Fruit fly (Drosophila melanogaster) whole organism, wandering third instar larva: ENCODE measurements around the gene CG12729.

Experiments used
- OdsH ChIP-seq: fragments of 200-800 bp; sonication (Bioruptor generic); optimal IDR thresholded peaks from 2 replicates; lab custom pipeline; 2016; ENCODE audit warnings: missing biosample characterization, mild to moderate bottlenecking, missing genetic modification characterization
- dl ChIP-seq, 2 experiments: fragments of 175-275, 200-275 bp in 1 of 2; fragments of 200-275 bp in 1 of 2; sonication (Bioruptor generic); optimal IDR thresholded peaks; lab custom pipeline; 2018; ENCODE audit warnings: mild to moderate bottlenecking in 2 of 2, missing biosample characterization in 2 of 2, missing genetic modification characterization in 2 of 2, moderate library complexity in 2 of 2; ENCODE audit not compliant: partially characterized antibody in 2 of 2, insufficient read depth in 1 of 2
- h ChIP-seq: fragments of 200-800 bp; sonication (Bioruptor generic); optimal IDR thresholded peaks from 3 replicates; lab custom pipeline; 2016; ENCODE audit warnings: missing biosample characterization, mild to moderate bottlenecking, missing genetic modification characterization

dm6 chrX:5819972-5820371 is 25.1 kb upstream of the CG12729 start:
- TF ChIP-seq h (peak; percentile 2), OdsH (no peak), dl (GFP tag; optimal IDR thresholded peaks at IDR 0.05; lab: Kevin White, UChicago; ENCODE audit: insufficient read depth in 1 of 2, partially characterized antibody in 2 of 2) (no peak)
